Fruit fly (Drosophila melanogaster): ENCODE results near the gene CG13983.

CG13983 gene

DNA sequence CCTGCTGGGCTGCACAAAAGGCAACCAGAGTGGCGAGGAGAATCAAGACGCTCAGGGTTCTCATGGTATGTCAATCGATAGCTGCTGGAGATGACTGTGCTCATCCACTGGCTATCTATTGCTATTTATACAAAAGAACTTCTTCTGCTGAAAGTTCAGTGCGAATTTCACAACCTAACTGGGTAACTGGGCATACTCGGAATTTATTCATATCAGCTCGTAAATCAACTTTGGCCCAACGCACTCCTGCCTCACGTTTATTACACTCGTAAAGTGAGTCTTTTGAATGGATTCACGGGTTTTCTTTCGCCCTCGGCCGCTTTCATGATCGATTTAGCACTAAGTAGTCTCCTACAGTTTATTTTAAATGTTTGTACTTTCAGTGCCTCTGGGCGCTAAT, at the start of gene CG13983:
Gene CG13983, minus strand, starts transcription at position 101 of the 400 bp plus-strand sequence.
- no peak for TF ChIP-seq CG8119 (GFP tag; IDR thresholded peaks at IDR 0.05)
- no peak for TF ChIP-seq Sox102F (GFP tag; optimal IDR thresholded peaks at IDR 0.05)
- TF ChIP-seq fd85E (GFP tag; optimal IDR thresholded peaks at IDR 0.05): no peak
- TF ChIP-seq CG34406 (GFP tag; optimal IDR thresholded peaks at IDR 0.05): no peak
- TF ChIP-seq fkh (GFP tag; optimal IDR thresholded peaks at IDR 0.05): no peak
- TF ChIP-seq CG11762 (GFP tag; optimal IDR thresholded peaks at IDR 0.05; ENCODE audit: insufficient read depth): no peak

DNA sequence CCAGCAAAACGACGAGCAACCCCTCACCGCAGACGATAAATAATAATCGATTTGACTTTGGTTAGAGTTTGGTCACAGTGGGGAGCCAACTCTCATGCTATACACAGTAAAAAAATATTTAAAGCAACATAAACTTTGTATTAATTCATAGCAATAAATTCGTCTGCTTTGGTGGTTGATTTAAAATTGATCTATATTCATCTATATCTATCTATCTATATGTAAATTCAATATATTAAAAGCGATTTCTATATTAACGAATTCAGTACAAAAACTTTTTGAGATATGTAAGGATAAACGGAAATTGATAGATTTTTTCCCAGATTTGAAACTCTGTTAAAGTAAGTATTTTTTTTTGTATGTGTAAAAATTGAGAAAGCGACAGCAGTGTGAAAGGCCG, 45.6 kb upstream of the CG13983 start:
- TF ChIP-seq acj6 (GFP tag; optimal IDR thresholded peaks at IDR 0.05): no peak
- peak; percentile 4 for TF ChIP-seq svp (GFP tag)

DNA sequence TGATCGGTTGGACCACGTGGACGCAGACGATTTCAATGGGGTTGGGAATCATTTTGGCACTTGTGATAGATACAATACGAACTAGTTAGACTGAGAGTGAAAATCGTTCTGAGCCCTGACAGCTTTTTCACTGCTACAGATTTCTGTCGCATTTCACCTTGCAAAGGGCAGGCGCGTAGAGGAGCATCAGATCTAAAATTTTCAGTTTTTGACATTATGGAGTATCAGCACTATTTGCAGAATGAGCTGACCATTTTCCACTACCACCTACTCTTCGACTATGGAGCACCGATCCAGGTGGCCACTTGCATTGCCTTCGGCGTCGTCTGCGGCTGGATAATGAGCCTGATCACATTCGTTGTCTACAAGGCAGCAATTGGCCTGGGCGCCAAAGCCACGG, 44.4 kb upstream of the CG13983 start, which contains the start of the genes CG43922 and CG13984:
Gene CG43922, minus strand, starts transcription at position 101 of the 400 bp plus-strand sequence.
Gene CG13984, plus strand, starts transcription at position 169 of the 400 bp plus-strand sequence.
- TF ChIP-seq achi (GFP tag; optimal IDR thresholded peaks at IDR 0.05) (no peak), pdm3 (GFP tag; optimal IDR thresholded peaks at IDR 0.05) (no peak), CG16779 (tag; optimal IDR thresholded peaks at IDR 0.05) (no peak), CG4318 (GFP tag; optimal IDR thresholded peaks at IDR 0.05) (no peak), topi (GFP tag; optimal IDR thresholded peaks at IDR 0.05) (no peak), net (GFP tag; optimal IDR thresholded peaks at IDR 0.05) (no peak), svp (GFP tag) (no peak), Lpt (GFP tag; optimal IDR thresholded peaks at IDR 0.05) (no peak), CG3919 (GFP tag; optimal IDR thresholded peaks at IDR 0.05) (no peak)

DNA sequence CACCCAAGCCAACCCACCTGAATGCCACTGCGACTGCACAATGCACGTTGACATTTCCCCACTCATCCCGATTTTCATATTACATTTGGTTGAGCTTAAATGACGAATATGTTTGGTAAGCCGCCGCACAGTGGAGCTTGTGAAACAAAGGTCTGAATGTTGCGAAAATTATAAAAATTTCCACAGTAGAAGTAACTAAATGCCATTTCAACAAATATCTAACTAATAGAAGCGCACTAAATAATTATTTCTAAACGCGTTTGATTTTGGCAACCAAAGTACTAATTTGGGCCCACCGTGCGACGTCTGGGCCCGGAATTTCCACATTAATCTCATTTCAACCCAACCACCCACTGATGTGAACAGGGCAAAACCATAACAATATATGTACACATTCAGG, 42.6 kb upstream of the CG13983 start:
- TF ChIP-seq Smox (GFP tag; optimal IDR thresholded peaks at IDR 0.05) (peak; percentile 47), CG31627 (GFP tag; optimal IDR thresholded peaks at IDR 0.05) (peak; percentile 40), achi (GFP tag; optimal IDR thresholded peaks at IDR 0.05) (peak; percentile 45), Sox14 (GFP tag; optimal IDR thresholded peaks at IDR 0.05) (peak; percentile 44), eg (GFP tag; IDR thresholded peaks at IDR 0.05) (peak; percentile 43; the same call in 1 of the 3 replicates), fd59A (GFP tag; optimal IDR thresholded peaks at IDR 0.05) (no peak), topi (GFP tag; optimal IDR thresholded peaks at IDR 0.05) (peak; percentile 30), net (GFP tag; optimal IDR thresholded peaks at IDR 0.05) (peak; percentile 24), Met (GFP tag; optimal IDR thresholded peaks at IDR 0.05) (peak; percentile 59), lz (GFP tag; optimal IDR thresholded peaks at IDR 0.05) (peak; percentile 18), CG6792 (GFP tag; optimal IDR thresholded peaks at IDR 0.05) (peak; percentile 52), salr (GFP tag; optimal IDR thresholded peaks at IDR 0.05) (peak in 1 of 2 experiments; percentile 25), CG6808 (GFP tag; optimal IDR thresholded peaks at IDR 0.05) (no peak), pdm3 (GFP tag; optimal IDR thresholded peaks at IDR 0.05) (peak; percentile 46), dsx (GFP tag; optimal IDR thresholded peaks at IDR 0.05; ENCODE audit: poor library complexity, severe bottlenecking) (no peak), CG3919 (GFP tag; optimal IDR thresholded peaks at IDR 0.05) (peak; percentile 49), Ets96B (tag; optimal IDR thresholded peaks at IDR 0.05) (peak; percentile 57), Gug (GFP tag; IDR thresholded peaks at IDR 0.05) (peak; percentile 35; the same call in 1 of the 2 replicates), svp (GFP tag) (peak; percentile 71), Hr39 (GFP tag; optimal IDR thresholded peaks at IDR 0.05) (peak; percentile 46), CG11902 (GFP tag; optimal IDR thresholded peaks at IDR 0.05) (peak; percentile 10), CG10631 (GFP tag; optimal IDR thresholded peaks at IDR 0.05) (peak; percentile 25), OdsH (GFP tag; optimal IDR thresholded peaks at IDR 0.05) (peak; percentile 55), fkh (GFP tag; optimal IDR thresholded peaks at IDR 0.05) (no peak), CG4318 (GFP tag; optimal IDR thresholded peaks at IDR 0.05) (peak; percentile 29), acj6 (GFP tag; optimal IDR thresholded peaks at IDR 0.05) (peak; percentile 33), spab (GFP tag; optimal IDR thresholded peaks at IDR 0.05) (peak; percentile 9), Sox102F (GFP tag; optimal IDR thresholded peaks at IDR 0.05) (peak; percentile 54), Ets21C (GFP tag; optimal IDR thresholded peaks at IDR 0.05) (peak; percentile 29), esn (GFP tag; optimal IDR thresholded peaks at IDR 0.05) (no peak), CG6854 (GFP tag; optimal IDR thresholded peaks at IDR 0.05) (no peak), CG32006 (GFP tag; optimal IDR thresholded peaks at IDR 0.05) (peak; percentile 50), CG8119 (GFP tag; IDR thresholded peaks at IDR 0.05) (peak; percentile 50; the same call in 2 of the 3 replicates), vri (GFP tag; optimal IDR thresholded peaks at IDR 0.05) (peak; percentile 37), CG9139 (GFP tag; optimal IDR thresholded peaks at IDR 0.05) (no peak), Eip78C (GFP tag) (peak; percentile 74), CG7368 (GFP tag; optimal IDR thresholded peaks at IDR 0.05) (peak; percentile 6), cyc (GFP tag; optimal IDR thresholded peaks at IDR 0.05) (peak; percentile 38), CG6163 (GFP tag; IDR thresholded peaks at IDR 0.05) (peak; percentile 62)
